Worm (Caenorhabditis elegans): Measurements from ENCODE around the gene imp-3.

DNA sequence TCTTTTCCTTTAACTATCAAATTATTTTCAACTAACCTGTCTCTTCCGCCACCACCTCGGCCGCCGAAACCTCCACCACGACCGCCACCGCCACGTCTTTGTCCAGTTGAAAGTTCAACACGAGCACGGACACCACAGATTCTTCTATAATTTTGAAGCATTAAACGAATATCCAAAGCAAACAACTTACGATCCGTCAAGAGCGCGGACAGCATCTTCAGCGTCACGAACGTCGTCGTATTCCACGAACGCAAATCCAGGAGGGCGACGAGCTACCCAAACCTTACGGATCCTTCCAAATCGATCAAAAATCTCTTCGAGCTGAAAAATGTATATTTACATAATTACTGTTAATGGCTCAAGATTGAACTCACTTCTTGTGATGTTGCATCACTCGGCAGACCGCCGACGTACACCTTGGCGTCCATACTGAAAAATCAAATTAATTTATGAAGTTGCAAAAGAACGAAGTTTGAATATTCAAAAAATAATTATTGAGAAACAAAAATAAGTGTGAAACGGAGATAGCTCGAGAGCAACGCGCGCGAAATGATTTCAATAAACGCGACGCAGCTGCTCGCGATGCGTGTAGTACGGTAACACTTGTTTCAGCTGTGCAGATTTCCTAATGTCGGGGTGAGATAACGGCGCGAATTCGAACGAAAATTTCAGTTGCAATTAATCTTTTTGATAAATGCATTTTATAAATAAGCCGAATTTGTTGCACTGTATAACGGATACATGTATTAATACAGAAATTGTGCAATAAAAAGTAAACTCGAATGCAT is 1.6 kb upstream of the imp-3 start, which contains the start of gene rsp-6:
- TF ChIP-seq nhr-77 (tag; optimal IDR thresholded peaks at IDR 0.05) = peak; percentile 4
- TF ChIP-seq ztf-11 (tag; optimal IDR thresholded peaks at IDR 0.05) = no peak
- peak; percentile 75 for TF ChIP-seq ama-1 (optimal IDR thresholded peaks at IDR 0.05)
- TF ChIP-seq snpc-4 (tag; optimal IDR thresholded peaks at IDR 0.05) = peak; percentile 82
- TF ChIP-seq skn-1 (tag; optimal IDR thresholded peaks at IDR 0.05) = peak; percentile 90
- TF ChIP-seq pha-4 (tag; optimal IDR thresholded peaks at IDR 0.05) = peak; percentile 97

Data from whole organism, L3 larva.